Fruit fly (Drosophila melanogaster): Measurements from ENCODE around the gene CG13965.

DNA sequence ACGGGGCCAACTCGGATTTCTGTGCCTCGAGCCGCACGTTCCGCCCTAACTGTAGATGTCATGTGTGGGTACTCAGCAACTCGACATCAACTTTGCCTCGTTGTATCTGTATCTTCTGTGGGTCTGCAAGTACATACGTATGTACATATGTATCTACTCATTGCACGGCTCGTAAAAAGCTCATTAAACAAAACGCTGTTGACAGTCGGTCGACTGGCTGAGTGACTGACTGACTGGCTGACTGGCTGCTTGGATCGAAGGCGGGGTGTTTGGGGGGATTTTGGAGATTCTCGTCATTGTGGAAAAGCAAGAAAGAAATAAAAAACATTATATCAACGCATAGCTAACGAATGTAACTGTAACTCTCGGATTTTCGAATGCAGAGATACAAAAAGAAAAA lies 42.2 kb upstream of the CG13965 start:
- TF ChIP-seq dl (GFP tag; optimal IDR thresholded peaks at IDR 0.05; ENCODE audit: insufficient read depth in 1 of 2, partially characterized antibody in 2 of 2) (no peak), CrebA (GFP tag; optimal IDR thresholded peaks at IDR 0.05; ENCODE audit: borderline replicate concordance) (no peak), Hnf4 (GFP tag; optimal IDR thresholded peaks at IDR 0.05) (no peak), Hr83 (GFP tag; optimal IDR thresholded peaks at IDR 0.05; ENCODE audit: poor library complexity, severe bottlenecking) (no peak), jim (GFP tag; optimal IDR thresholded peaks at IDR 0.05) (no peak), br (GFP tag; optimal IDR thresholded peaks at IDR 0.05) (no peak), HLH106 (tag; optimal IDR thresholded peaks at IDR 0.05) (no peak), Myc (optimal IDR thresholded peaks at IDR 0.05) (no peak), usp (GFP tag; optimal IDR thresholded peaks at IDR 0.05) (no peak), psq (GFP tag; optimal IDR thresholded peaks at IDR 0.05) (no peak), sv (GFP tag; optimal IDR thresholded peaks at IDR 0.05) (no peak), tai (GFP tag; optimal IDR thresholded peaks at IDR 0.05) (no peak)

Data from whole organism, wandering third instar larva.